Fruit fly (Drosophila melanogaster) whole organism, prepupa: Measurements from ENCODE around the gene CG33124.

Experiments used
- Blimp-1 ChIP-seq: fragments of 200-800 bp; sonication (Bioruptor generic); optimal IDR thresholded peaks from 3 replicates; lab custom pipeline; 2017; ENCODE audit warnings: missing biosample characterization, missing genetic modification characterization, mild to moderate bottlenecking, moderate library complexity, missing genetic modification reagents
- CG10631 ChIP-seq: fragments of 200-800 bp; sonication (Bioruptor generic); optimal IDR thresholded peaks from 2 replicates; lab custom pipeline; 2016; ENCODE audit warnings: missing biosample characterization, missing genetic modification characterization
- CG10669 ChIP-seq: fragments of 200-800 bp; sonication (Bioruptor generic); optimal IDR thresholded peaks from 3 replicates; lab custom pipeline; 2018; ENCODE audit warnings: missing biosample characterization, mild to moderate bottlenecking, missing genetic modification characterization, moderate library complexity
- CG11762 ChIP-seq: fragments of 200-800 bp; sonication (Bioruptor generic); optimal IDR thresholded peaks from 3 replicates; lab custom pipeline; 2016; ENCODE audit warnings: missing biosample characterization, missing genetic modification characterization; ENCODE audit not compliant: insufficient read depth
- CG11902 ChIP-seq: fragments of 200-800 bp; sonication (Bioruptor generic); optimal IDR thresholded peaks from 3 replicates; lab custom pipeline; 2016; ENCODE audit warnings: missing biosample characterization, missing genetic modification characterization
- CG3032 ChIP-seq: fragments of 200-800 bp; optimal IDR thresholded peaks from 2 replicates; lab custom pipeline; 2019; ENCODE audit warnings: missing biosample characterization, mild to moderate bottlenecking, missing genetic modification characterization, moderate library complexity
- CG31627 ChIP-seq: fragments of 200-800 bp; sonication (Bioruptor generic); optimal IDR thresholded peaks from 3 replicates; lab custom pipeline; 2016; ENCODE audit warnings: missing biosample characterization, missing genetic modification characterization
- CG32006 ChIP-seq: fragments of 200-800 bp; sonication (Bioruptor generic); optimal IDR thresholded peaks from 3 replicates; lab custom pipeline; 2017; ENCODE audit warnings: missing biosample characterization, mild to moderate bottlenecking, missing genetic modification characterization
- CG34406 ChIP-seq: fragments of 200-800 bp; sonication (Bioruptor generic); optimal IDR thresholded peaks from 3 replicates; lab custom pipeline; 2016; ENCODE audit warnings: missing biosample characterization, missing genetic modification characterization
- CG3919 ChIP-seq: fragments of 200-800 bp; sonication (Bioruptor generic); optimal IDR thresholded peaks from 3 replicates; lab custom pipeline; 2016; ENCODE audit warnings: missing biosample characterization, missing genetic modification characterization
- CG4318 ChIP-seq: fragments of 200-800 bp; sonication (Bioruptor generic); optimal IDR thresholded peaks from 3 replicates; lab custom pipeline; 2017; ENCODE audit warnings: missing biosample characterization, mild to moderate bottlenecking, missing genetic modification characterization
- CG6163 ChIP-seq: fragments of 200-800 bp; sonication (Bioruptor generic); IDR thresholded peaks from 3 replicates; pipeline ENCODE4 v1.3.6; 2022; ENCODE audit warnings: missing biosample characterization, missing genetic modification characterization
- CG6276 ChIP-seq: fragments of 200-800 bp; sonication (Bioruptor generic); optimal IDR thresholded peaks from 2 replicates; lab custom pipeline; 2017; ENCODE audit warnings: missing biosample characterization, mild to moderate bottlenecking, missing genetic modification characterization
- CG6792 ChIP-seq: fragments of 200-800 bp; sonication (Bioruptor generic); optimal IDR thresholded peaks from 3 replicates; lab custom pipeline; 2016; ENCODE audit warnings: missing biosample characterization, missing genetic modification characterization
- CG6808 ChIP-seq: fragments of 200-800 bp; sonication (Bioruptor generic); optimal IDR thresholded peaks from 3 replicates; lab custom pipeline; 2017; ENCODE audit warnings: missing biosample characterization, missing genetic modification characterization, mild to moderate bottlenecking, moderate library complexity, missing genetic modification reagents
- CG6854 ChIP-seq: fragments of 200-800 bp; sonication (Bioruptor generic); optimal IDR thresholded peaks from 2 replicates; lab custom pipeline; 2017; ENCODE audit warnings: missing biosample characterization, mild to moderate bottlenecking, missing genetic modification characterization
- CG7368 ChIP-seq: fragments of 200-800 bp; sonication (Bioruptor generic); optimal IDR thresholded peaks from 3 replicates; lab custom pipeline; 2016; ENCODE audit warnings: missing biosample characterization, missing genetic modification characterization
- CG8119 ChIP-seq: fragments of 200-800 bp; sonication (Bioruptor generic); IDR thresholded peaks from 3 replicates; pipeline ENCODE4 v1.3.6; 2022; ENCODE audit warnings: missing biosample characterization, missing genetic modification characterization
- CG8319 ChIP-seq: fragments of 200-800 bp; sonication (Bioruptor generic); optimal IDR thresholded peaks from 3 replicates; lab custom pipeline; 2016; ENCODE audit warnings: missing biosample characterization, missing genetic modification characterization
- CG8632 ChIP-seq: fragments of 200-800 bp; sonication (Bioruptor generic); optimal IDR thresholded peaks from 3 replicates; lab custom pipeline; 2016; ENCODE audit warnings: missing biosample characterization, missing genetic modification characterization
- CG9139 ChIP-seq: fragments of 200-800 bp; sonication (Bioruptor generic); optimal IDR thresholded peaks from 3 replicates; lab custom pipeline; 2017; ENCODE audit warnings: missing biosample characterization, mild to moderate bottlenecking, missing genetic modification characterization
- Eip75B ChIP-seq: fragments of 200-800 bp; sonication (Bioruptor generic); optimal IDR thresholded peaks from 3 replicates; lab custom pipeline; 2016; ENCODE audit warnings: missing biosample characterization, missing genetic modification characterization
- Eip78C ChIP-seq: fragments of 200-800 bp; sonication (Bioruptor generic); peaks from one replicate; lab custom pipeline; 2016; ENCODE audit warnings: missing biosample characterization, missing genetic modification characterization
- Eip93F ChIP-seq: fragments of 200-800 bp; sonication (Bioruptor generic); optimal IDR thresholded peaks from 2 replicates; lab custom pipeline; 2016; ENCODE audit warnings: missing biosample characterization, mild to moderate bottlenecking, missing genetic modification characterization
- Ets21C ChIP-seq: fragments of 200-800 bp; sonication (Bioruptor generic); optimal IDR thresholded peaks from 3 replicates; lab custom pipeline; 2016; ENCODE audit warnings: missing biosample characterization, missing genetic modification characterization
- Hr39 ChIP-seq: fragments of 200-800 bp; sonication (Bioruptor generic); optimal IDR thresholded peaks from 2 replicates; lab custom pipeline; 2016; ENCODE audit warnings: missing biosample characterization, missing genetic modification characterization
- Hr4 ChIP-seq: fragments of 200-800 bp; sonication (Bioruptor generic); optimal IDR thresholded peaks from 3 replicates; lab custom pipeline; 2016; ENCODE audit warnings: missing biosample characterization, missing genetic modification characterization
- Lpt ChIP-seq: fragments of 200-800 bp; sonication (Bioruptor generic); optimal IDR thresholded peaks from 3 replicates; lab custom pipeline; 2016; ENCODE audit warnings: missing biosample characterization, missing genetic modification characterization
- Met ChIP-seq: fragments of 200-800 bp; sonication (Bioruptor generic); optimal IDR thresholded peaks from 3 replicates; lab custom pipeline; 2016; ENCODE audit warnings: missing biosample characterization, missing genetic modification characterization
- Sox14 ChIP-seq: fragments of 200-800 bp; sonication (Bioruptor generic); optimal IDR thresholded peaks from 3 replicates; lab custom pipeline; 2016; ENCODE audit warnings: missing biosample characterization, missing genetic modification characterization
- Sox15 ChIP-seq: fragments of 200-800 bp; sonication (Bioruptor generic); optimal IDR thresholded peaks from 3 replicates; lab custom pipeline; 2016; ENCODE audit warnings: missing biosample characterization, missing genetic modification characterization
- achi ChIP-seq: fragments of 200-800 bp; sonication (Bioruptor generic); optimal IDR thresholded peaks from 3 replicates; lab custom pipeline; 2016; ENCODE audit warnings: missing biosample characterization, missing genetic modification characterization
- acj6 ChIP-seq: fragments of 200-800 bp; sonication (Bioruptor generic); optimal IDR thresholded peaks from 3 replicates; lab custom pipeline; 2016; ENCODE audit warnings: missing biosample characterization, missing genetic modification characterization
- dac ChIP-seq: fragments of 200-800 bp; sonication (Bioruptor generic); optimal IDR thresholded peaks from 2 replicates; lab custom pipeline; 2017; ENCODE audit warnings: missing biosample characterization, mild to moderate bottlenecking, missing genetic modification characterization
- fd59A ChIP-seq: fragments of 200-800 bp; sonication (Bioruptor generic); optimal IDR thresholded peaks from 2 replicates; lab custom pipeline; 2017; ENCODE audit warnings: missing biosample characterization, mild to moderate bottlenecking, missing genetic modification characterization, missing genetic modification reagents
- fd85E ChIP-seq: fragments of 200-800 bp; sonication (Bioruptor generic); optimal IDR thresholded peaks from 3 replicates; lab custom pipeline; 2016; ENCODE audit warnings: missing biosample characterization, missing genetic modification characterization
- fkh ChIP-seq: fragments of 200-800 bp; sonication (Bioruptor generic); optimal IDR thresholded peaks from 3 replicates; lab custom pipeline; 2017; ENCODE audit warnings: missing biosample characterization, mild to moderate bottlenecking, missing genetic modification characterization, moderate library complexity
- net ChIP-seq: fragments of 200-800 bp; sonication (Bioruptor generic); optimal IDR thresholded peaks from 3 replicates; lab custom pipeline; 2016; ENCODE audit warnings: missing biosample characterization, missing genetic modification characterization
- salr ChIP-seq, 2 experiments: fragments of 200-800 bp; sonication (Bioruptor generic); optimal IDR thresholded peaks; 3 replicates each; lab custom pipeline; 2016 to 2018; ENCODE audit warnings: missing biosample characterization in 2 of 2, missing genetic modification characterization in 2 of 2, mild to moderate bottlenecking in 1 of 2
- ss ChIP-seq, 2 experiments: fragments of 200-800 bp; sonication (Bioruptor generic); optimal IDR thresholded peaks; 2 replicates in 1 of 2; 3 replicates in 1 of 2; lab custom pipeline; 2017 to 2018; ENCODE audit warnings: mild to moderate bottlenecking in 2 of 2, missing biosample characterization in 2 of 2, missing genetic modification characterization in 2 of 2, moderate library complexity in 1 of 2
- svp ChIP-seq: fragments of 200-800 bp; sonication (Bioruptor generic); peaks from one replicate; lab custom pipeline; 2016; ENCODE audit warnings: missing biosample characterization, missing genetic modification characterization
- topi ChIP-seq: fragments of 200-800 bp; sonication (Bioruptor generic); optimal IDR thresholded peaks from 3 replicates; lab custom pipeline; 2016; ENCODE audit warnings: missing biosample characterization, missing genetic modification characterization
- vri ChIP-seq: fragments of 200-800 bp; sonication (Bioruptor generic); optimal IDR thresholded peaks from 3 replicates; lab custom pipeline; 2016; ENCODE audit warnings: missing biosample characterization, mild to moderate bottlenecking, missing genetic modification characterization

Gene CG33124

DNA sequence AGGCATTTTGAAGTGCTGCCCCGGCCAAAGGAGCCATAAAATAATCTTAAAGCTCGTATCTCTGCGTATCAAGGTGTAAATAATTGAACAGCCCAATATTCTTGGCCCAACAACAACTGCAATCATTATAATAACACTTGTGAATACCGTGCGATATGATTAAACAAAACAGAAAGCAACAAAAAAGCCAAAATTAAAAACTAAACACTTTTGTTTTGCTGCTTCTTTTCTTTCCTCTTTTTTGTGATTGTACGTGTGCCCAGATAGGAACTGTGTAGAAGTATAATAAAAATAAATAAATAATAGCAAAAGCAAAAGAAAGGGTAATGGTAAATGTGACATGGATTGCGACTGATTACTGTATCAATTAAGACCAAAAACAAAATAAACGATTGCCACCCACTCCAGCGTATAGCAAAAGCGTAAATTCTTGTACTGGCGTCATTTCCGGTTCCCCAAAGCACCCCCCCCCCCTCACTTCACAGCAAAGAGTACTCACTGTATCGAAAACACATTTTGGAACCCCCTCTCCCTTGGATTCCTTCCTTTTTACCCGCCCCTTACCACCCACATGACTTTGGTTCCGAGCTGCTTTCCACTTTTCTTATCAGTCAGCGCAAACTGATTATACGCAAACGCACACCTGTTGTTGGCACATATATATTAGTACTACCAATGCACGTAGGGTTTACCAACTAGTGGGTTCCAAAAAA is 37.4 kb downstream of the CG33124 start:
- TF ChIP-seq CG3919 (GFP tag; lab: Kevin White, UChicago) (no peak), vri (GFP tag; lab: Kevin White, UChicago) (peak; percentile 58), fkh (GFP tag; lab: Kevin White, UChicago) (peak; percentile 68), CG6854 (peak; percentile 26), Eip78C (GFP tag; lab: Kevin White, UChicago) (peak; percentile 28)

DNA sequence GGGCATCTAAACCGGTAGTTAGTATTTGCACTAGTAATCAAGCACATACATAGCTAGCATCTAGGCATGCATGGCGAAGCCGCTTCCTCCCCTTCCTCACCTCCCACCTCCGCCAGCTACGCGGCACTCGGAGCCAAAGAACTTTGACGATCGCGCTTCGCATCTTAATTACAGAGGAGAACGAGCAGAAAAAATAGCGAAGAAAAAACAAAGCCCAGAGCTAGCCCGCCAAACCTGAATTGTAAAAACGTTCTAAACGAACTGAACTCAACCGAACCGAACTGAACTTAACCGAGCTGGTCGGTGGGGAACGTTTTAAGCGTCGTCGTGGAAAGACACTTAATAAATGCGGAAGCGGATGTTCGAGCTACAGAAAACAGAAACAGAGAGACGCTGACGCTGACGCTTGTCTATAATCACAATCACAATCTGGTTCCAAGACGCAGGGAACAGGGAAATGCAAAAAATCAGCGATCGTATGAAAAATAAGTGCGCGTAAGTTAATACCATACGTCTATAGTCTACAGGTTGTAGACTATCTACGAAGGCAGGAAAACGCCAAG is 39.9 kb downstream of the CG33124 start:
- TF ChIP-seq dac (GFP tag; lab: Kevin White, UChicago) (no peak), Lpt (GFP tag; lab: Kevin White, UChicago) (peak; percentile 4), CG6854 (no peak), fd85E (GFP tag; lab: Kevin White, UChicago) (no peak), Sox14 (GFP tag; lab: Kevin White, UChicago) (no peak), CG8632 (GFP tag; lab: Kevin White, UChicago) (no peak), CG8119 (no peak), svp (GFP tag; lab: Kevin White, UChicago) (peak; percentile 43), CG6163 (GFP tag; lab: Robert Waterston, UW) (0 out of 3 replicates have a peak, but pooled peaks have one; percentile 5), Eip78C (GFP tag; lab: Kevin White, UChicago) (peak; percentile 29), CG34406 (no peak), ss (GFP tag; optimal IDR thresholded peaks at IDR 0.05; lab: Kevin White, UChicago) (peak in 1 of 2 experiments; percentile 32)

DNA sequence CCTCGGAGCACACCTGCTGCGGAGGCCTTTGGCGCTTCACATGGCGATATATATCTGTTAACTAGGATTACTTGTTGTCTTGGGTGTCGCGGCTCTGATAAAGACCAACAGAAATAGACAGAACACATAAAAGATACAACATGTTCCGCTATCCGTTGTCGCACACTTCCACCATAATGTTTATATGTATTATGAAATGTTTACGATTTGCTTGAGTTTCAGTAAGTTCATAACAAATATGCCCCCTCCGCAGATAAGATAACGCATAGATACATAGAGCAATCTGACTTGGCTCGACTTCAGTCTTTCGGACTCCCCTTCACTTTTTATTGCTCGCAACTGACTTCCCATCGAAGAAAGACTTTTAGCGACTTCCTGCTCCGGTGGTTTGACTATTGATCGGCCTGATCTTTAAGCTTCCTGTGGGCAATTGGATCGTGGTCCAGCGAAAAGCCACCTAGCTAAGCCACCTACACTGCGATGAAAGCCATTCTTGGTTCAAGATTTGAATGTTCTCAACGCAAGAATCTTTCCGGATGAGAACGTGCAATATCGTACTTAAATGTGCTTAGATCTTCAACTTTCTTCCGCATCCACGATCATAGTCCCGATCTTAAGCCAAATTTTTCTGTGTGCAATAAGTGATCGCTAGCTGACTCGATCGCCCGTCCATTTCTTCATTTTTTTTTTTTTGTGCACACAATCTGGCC is 40.6 kb downstream of the CG33124 start:
- TF ChIP-seq topi (GFP tag; lab: Kevin White, UChicago) (no peak), Sox14 (GFP tag; lab: Kevin White, UChicago) (peak; percentile 61), CG9139 (GFP tag; lab: Kevin White, UChicago) (no peak), net (GFP tag; lab: Kevin White, UChicago) (peak; percentile 57), CG7368 (GFP tag; lab: Kevin White, UChicago) (peak; percentile 49), CG6792 (GFP tag; lab: Kevin White, UChicago) (no peak), Eip93F (GFP tag; lab: Kevin White, UChicago) (no peak), CG3919 (GFP tag; lab: Kevin White, UChicago) (peak; percentile 81), CG6808 (GFP tag; lab: Kevin White, UChicago) (peak; percentile 48), achi (GFP tag; lab: Kevin White, UChicago) (peak; percentile 70), CG8319 (peak; percentile 0), Hr39 (GFP tag; lab: Kevin White, UChicago) (no peak), salr (GFP tag; optimal IDR thresholded peaks at IDR 0.05; lab: Kevin White, UChicago) (peak; percentile 29 to 77), acj6 (GFP tag; lab: Kevin White, UChicago) (peak; percentile 60), Met (GFP tag; lab: Kevin White, UChicago) (no peak), CG11762 (GFP tag; lab: Kevin White, UChicago) (peak; percentile 30), CG10631 (GFP tag; lab: Kevin White, UChicago) (peak; percentile 80), CG11902 (GFP tag; lab: Kevin White, UChicago) (no peak), Eip75B (peak; percentile 60), CG10669 (GFP tag; lab: Kevin White, UChicago) (peak; percentile 64), Sox15 (no peak), CG8632 (GFP tag; lab: Kevin White, UChicago) (peak; percentile 4), CG32006 (peak; percentile 88), fkh (GFP tag; lab: Kevin White, UChicago) (peak; percentile 93), Hr4 (peak; percentile 63), vri (GFP tag; lab: Kevin White, UChicago) (peak; percentile 69), CG8119 (peak; percentile 47; the same call in 2 of the 3 replicates), Blimp-1 (GFP tag; lab: Kevin White, UChicago) (no peak), CG6276 (GFP tag; lab: Kevin White, UChicago) (peak; percentile 83), CG6163 (GFP tag; lab: Robert Waterston, UW) (peak; percentile 90), CG3032 (tag; lab: Kevin White, UChicago) (peak; percentile 66), CG4318 (GFP tag; lab: Kevin White, UChicago) (peak; percentile 79), fd59A (peak; percentile 66), CG6854 (no peak), Ets21C (GFP tag; lab: Kevin White, UChicago) (no peak), CG31627 (GFP tag; lab: Kevin White, UChicago) (no peak)
